Worm (Caenorhabditis elegans): ENCODE results near the gene C09B9.7.
"Not testable (repeated sequence)": the region's sequence is repeated elsewhere in the genome, so short reads cannot be mapped to it uniquely, and the experiment has no call there.

The C09B9.7 gene

DNA sequence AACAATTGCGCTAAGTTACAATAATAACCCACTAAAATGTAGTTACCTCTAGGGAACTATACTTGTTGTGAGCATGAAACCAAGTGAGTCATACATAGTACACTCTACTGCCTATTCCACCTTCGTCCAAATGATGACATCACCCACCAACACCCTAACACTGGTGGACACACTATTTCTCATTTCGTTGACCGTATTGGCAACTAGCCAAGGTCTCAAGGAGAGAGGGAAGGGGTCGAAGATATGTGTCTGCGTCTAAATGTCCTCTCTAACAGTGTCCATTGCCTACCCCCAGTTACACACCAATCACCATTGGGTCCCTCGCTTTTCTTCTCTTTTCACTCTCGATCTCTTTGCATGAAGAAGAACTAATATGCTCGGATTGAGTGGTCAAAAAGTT, 17.0 kb upstream of the C09B9.7 start:
- TF ChIP-seq ceh-20 (GFP tag; IDR thresholded peaks at IDR 0.05) (no peak), aha-1 (tag) (peak; percentile 85), aly-2 (tag; optimal IDR thresholded peaks at IDR 0.05) (no peak), hlh-30 (tag; optimal IDR thresholded peaks at IDR 0.05; ENCODE audit: insufficient read depth) (no peak), nhr-6 (tag; optimal IDR thresholded peaks at IDR 0.05) (peak; percentile 56), R02D3.7 (tag; optimal IDR thresholded peaks at IDR 0.05) (no peak), lim-7 (GFP tag; IDR thresholded peaks at IDR 0.05) (no peak), nhr-25 (tag; optimal IDR thresholded peaks at IDR 0.05; ENCODE audit: borderline replicate concordance, insufficient read depth) (no peak), unc-62 (GFP tag; optimal IDR thresholded peaks at IDR 0.05 in 1 of 2) (peak in 1 of 2 experiments; percentile 63), unc-62 (tag; optimal IDR thresholded peaks at IDR 0.05) (no peak), daf-12 (tag; optimal IDR thresholded peaks at IDR 0.05) (no peak), cey-2 (tag; optimal IDR thresholded peaks at IDR 0.05; ENCODE audit: borderline replicate concordance, insufficient read depth) (no peak), mep-1 (tag; optimal IDR thresholded peaks at IDR 0.05) (no peak), hmg-1.1 (GFP tag; IDR thresholded peaks at IDR 0.05) (0 out of 2 replicates have a peak, but pooled peaks have one; percentile 29), lin-29 (GFP tag; IDR thresholded peaks at IDR 0.05) (no peak)

ce11 chrIV:5076607-5077006, 15.7 kb upstream of the C09B9.7 start:
- TF ChIP-seq ZK546.5 (tag; optimal IDR thresholded peaks at IDR 0.05) (no peak), dmd-9 (GFP tag; IDR thresholded peaks at IDR 0.05) (no peak), snpc-4 (tag; optimal IDR thresholded peaks at IDR 0.05) (no peak), daf-16 (GFP tag; optimal IDR thresholded peaks at IDR 0.05) (peak in 1 of 2 experiments; percentile 60), daf-16 (tag; optimal IDR thresholded peaks at IDR 0.05) (no peak), zag-1 (tag; optimal IDR thresholded peaks at IDR 0.05) (no peak)

DNA sequence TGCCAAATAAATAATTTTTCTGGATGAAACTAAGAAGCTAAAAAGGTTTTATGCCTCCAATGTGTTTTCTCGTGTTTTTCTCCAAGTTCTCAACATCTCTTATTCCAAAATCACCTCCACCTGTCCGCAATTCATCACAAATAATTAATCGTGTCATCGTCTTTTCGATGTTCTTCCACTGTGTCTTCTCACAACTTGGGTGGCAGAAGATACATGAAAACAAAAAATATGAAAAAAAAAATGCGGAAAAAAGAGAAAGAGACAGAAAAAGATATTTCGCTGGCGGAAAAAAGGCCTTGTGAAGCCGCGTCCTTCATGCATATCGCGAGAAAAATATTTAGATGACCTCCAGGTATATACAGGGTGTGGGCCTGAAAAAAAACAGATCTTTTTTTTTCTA, 13.0 kb upstream of the C09B9.7 start:
- TF ChIP-seq unc-62 (GFP tag; optimal IDR thresholded peaks at IDR 0.05 in 1 of 2) (peak in 1 of 2 experiments; percentile 16), unc-62 (tag; optimal IDR thresholded peaks at IDR 0.05) (no peak), daf-8 (GFP tag; IDR thresholded peaks at IDR 0.05) (no peak)

DNA sequence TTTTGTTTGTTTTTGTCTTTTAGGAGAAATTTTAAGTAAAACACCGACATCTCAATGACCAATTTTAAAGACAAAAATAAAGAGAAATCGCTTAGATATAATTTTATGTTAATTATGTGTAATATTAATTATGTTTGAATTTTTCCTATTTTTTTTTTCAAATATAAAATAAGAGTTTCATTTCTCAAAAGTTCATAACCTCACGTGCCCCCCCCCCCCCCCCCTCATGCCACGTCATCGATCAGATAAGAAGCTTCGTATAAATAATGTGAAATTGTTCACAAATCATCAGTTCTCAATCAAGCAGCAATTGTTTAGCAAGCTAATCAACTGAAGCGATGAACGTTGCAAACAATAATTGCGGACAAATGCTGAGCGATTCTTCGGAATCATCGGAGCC, 9.7 kb upstream of the C09B9.7 start, which contains the start of gene C02B10.6:
Gene C02B10.6, plus strand, starts transcription at position 301 of the 400 bp plus-strand sequence.
- TF ChIP-seq spr-3 (GFP tag; optimal IDR thresholded peaks at IDR 0.05); dmd-9 (GFP tag; IDR thresholded peaks at IDR 0.05); nhr-41 (GFP tag; IDR thresholded peaks at IDR 0.05): not testable (repeated sequence)

ce11 chrIV:5068541-5068940, 7.7 kb upstream of the C09B9.7 start, which contains the start of the genes R13H9.6 and rmd-6:
Gene R13H9.6, minus strand, starts transcription at chrIV:5068641.
Gene rmd-6, plus strand, starts transcription at chrIV:5068845.
- TF ChIP-seq hlh-11 (tag; optimal IDR thresholded peaks at IDR 0.05); dmd-9 (GFP tag; IDR thresholded peaks at IDR 0.05); ceh-20 (GFP tag; IDR thresholded peaks at IDR 0.05): not testable (repeated sequence)

DNA sequence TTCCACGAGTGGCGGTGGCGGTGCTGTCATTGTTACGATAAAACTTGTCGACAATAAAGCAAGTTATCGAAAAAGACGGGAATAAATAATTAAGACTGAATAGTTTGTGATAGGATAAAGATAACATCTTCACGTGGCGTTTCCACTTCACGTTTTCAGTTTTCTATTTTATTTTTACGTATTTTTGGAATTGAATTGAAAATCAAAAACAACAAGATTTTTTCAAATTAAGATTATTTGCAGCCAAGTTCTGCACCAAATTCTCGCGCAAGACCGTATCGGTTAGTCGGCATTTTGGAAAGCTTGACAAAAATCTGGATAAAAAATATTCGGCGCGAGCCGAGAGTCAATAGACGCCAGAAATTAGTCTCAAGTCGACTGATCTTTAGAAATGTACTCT, 6.0 kb upstream of the C09B9.7 start, which contains the start of gene ttbk-2.2:
Gene ttbk-2.2, minus strand, starts transcription at position 101 of the 400 bp plus-strand sequence.
- not testable (repeated sequence) for TF ChIP-seq duxl-1 (tag; optimal IDR thresholded peaks at IDR 0.05; ENCODE audit: poor library complexity); madf-5 (GFP tag; IDR thresholded peaks at IDR 0.05); aly-2 (tag; optimal IDR thresholded peaks at IDR 0.05)

ce11 chrIV:5064961-5065360, 4.1 kb upstream of the C09B9.7 start, which contains the start of gene msp-53:
Gene msp-53, minus strand, starts transcription at chrIV:5065061.
- TF ChIP-seq unc-130 (GFP tag; optimal IDR thresholded peaks at IDR 0.05); lin-29 (GFP tag; IDR thresholded peaks at IDR 0.05); lir-3 (tag; optimal IDR thresholded peaks at IDR 0.05): not testable (repeated sequence)
